Worm (Caenorhabditis elegans) whole organism, dauer: ENCODE data around the gene pqn-92.

Source experiments
- unc-62 ChIP-seq: sonication (generic microtip); optimal IDR thresholded peaks from 2 replicates; lab custom pipeline; 2017; ENCODE audit warnings: missing biosample characterization, missing genetic modification reagents, missing genetic modification characterization

Gene pqn-92

DNA sequence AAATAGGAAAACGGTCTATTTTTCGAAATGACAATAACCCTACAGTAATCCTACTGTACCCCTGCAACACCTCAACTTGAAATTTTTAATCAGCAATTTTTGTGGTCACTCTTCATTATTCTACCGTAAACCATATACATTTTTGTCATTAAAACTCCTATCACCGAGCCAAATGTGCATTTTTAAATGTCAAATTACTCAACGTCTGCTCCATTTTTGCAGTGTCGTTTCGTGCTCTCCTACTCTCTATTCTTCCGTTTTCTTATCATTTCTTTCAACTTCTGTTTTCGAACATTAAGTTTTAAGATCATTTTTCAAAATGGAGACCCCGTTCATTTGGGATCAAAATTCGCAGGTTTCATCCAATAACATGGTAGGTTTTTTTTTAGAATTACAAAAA, at the start of gene pqn-92:
Gene pqn-92 (plus strand): TSS at position 307 of the 400 bp plus-strand sequence.
- TF ChIP-seq unc-62 (GFP tag; lab: Kevin White, UChicago) = no peak

DNA sequence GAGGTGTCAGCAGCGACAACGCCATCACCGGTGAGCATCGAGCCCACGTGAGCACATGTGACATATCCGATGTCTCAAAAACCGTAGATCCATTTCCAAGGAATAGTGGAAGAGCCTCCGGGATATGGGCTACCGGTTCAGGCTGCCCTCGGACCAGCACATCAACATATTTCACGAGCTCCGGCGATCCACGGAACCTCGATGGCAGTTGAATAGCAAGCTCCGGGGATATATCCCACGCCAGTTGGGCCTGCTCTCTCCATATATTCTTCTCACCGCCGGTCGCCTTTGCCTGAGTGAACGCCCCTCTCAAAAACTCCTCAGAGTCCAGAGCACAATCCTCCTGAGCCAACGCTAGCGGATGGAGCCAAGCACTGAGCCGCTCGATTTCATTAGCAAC, 47.8 kb upstream of the pqn-92 start:
- no peak for TF ChIP-seq unc-62 (GFP tag; lab: Kevin White, UChicago)

ce11 chrIII:12260413-12260812, 47.2 kb upstream of the pqn-92 start:
- TF ChIP-seq unc-62 (GFP tag; lab: Kevin White, UChicago) = no peak

DNA sequence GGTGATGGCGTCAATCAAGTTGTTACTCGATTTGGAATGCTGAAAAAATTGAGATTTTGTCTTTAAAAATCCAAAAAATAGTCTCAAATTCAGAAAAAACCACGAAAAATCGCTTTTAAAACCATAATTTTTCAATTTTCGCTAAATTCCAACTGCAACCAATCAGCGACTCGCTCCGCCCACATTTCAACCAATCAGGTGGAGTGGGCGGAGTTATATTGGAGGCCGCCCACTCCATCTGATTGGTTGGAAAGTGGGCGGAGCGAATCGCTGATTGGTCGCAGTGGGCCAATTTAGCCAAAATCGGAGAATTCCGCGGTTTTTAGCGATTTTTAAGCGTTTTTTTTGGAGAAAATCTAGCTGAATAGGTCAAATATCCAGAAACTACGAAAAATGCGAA, 37.8 kb upstream of the pqn-92 start:
- no peak for TF ChIP-seq unc-62 (GFP tag; lab: Kevin White, UChicago)

DNA sequence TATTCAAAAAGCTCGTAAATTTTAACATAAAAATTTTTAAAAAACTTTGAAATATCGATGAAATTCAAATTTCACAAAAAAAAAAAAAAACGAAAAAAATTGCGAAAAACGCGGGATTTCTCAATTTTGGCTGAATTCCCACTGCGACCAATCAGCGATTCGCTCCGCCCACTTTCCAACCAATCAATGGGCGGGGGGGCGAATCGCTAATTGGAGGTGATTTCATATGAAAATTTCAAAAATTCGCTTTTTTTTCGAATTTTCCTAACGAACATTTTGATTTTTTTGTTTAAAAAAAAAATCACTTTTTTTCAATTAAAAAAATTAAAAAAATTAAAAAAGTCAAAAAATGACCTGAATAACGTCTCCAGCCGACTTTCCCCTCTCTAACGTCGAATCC, 37.2 kb upstream of the pqn-92 start:
- no peak for TF ChIP-seq unc-62 (GFP tag; lab: Kevin White, UChicago)

- TF ChIP-seq unc-62 (GFP tag; lab: Kevin White, UChicago) = no peak
These were observed 33.9 kb upstream of the pqn-92 start, which contains the start of the genes Y75B8A.24 and Y75B8A.25 for ce11 chrIII:12273598-12274090. Gene Y75B8A.24, minus strand, starts transcription at chrIII:12273752. Gene Y75B8A.25, plus strand, starts transcription at chrIII:12274040.

- no peak for TF ChIP-seq unc-62 (GFP tag; lab: Kevin White, UChicago)
These were observed 28.8 kb upstream of the pqn-92 start for ce11 chrIII:12278766-12279165.

ce11 chrIII:12284157-12284556, 23.4 kb upstream of the pqn-92 start:
- no peak for TF ChIP-seq unc-62 (GFP tag; lab: Kevin White, UChicago)

DNA sequence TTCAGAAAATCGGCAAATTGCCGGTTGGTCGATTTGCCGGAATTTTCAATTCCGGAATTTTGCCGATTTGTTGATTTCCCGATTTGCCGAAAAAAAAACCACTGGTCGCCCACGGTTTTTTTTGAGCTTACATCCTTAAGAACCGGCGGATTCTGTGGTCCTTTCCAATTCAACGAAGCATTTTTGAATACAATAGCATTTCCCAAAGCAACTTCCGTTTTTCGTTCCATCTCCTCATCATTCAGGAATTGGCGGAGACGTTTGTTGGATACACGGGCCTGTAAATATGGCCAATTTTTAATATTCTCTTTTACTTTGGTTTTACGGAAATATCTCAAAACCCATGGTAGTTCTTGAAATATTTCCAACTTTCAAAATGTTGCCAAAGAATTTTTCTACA, 15.1 kb upstream of the pqn-92 start:
- TF ChIP-seq unc-62 (GFP tag; lab: Kevin White, UChicago) = no peak

ce11 chrIII:12297303-12297702, 10.3 kb upstream of the pqn-92 start:
- no peak for TF ChIP-seq unc-62 (GFP tag; lab: Kevin White, UChicago)

- no peak for TF ChIP-seq unc-62 (GFP tag; lab: Kevin White, UChicago)
These were observed 8.3 kb upstream of the pqn-92 start for ce11 chrIII:12299259-12299658.

- no peak for TF ChIP-seq unc-62 (GFP tag; lab: Kevin White, UChicago)
These were observed 4.5 kb upstream of the pqn-92 start, which contains the start of gene mrp-8 for ce11 chrIII:12303084-12303483. Gene mrp-8, minus strand, starts transcription at chrIII:12303184.

DNA sequence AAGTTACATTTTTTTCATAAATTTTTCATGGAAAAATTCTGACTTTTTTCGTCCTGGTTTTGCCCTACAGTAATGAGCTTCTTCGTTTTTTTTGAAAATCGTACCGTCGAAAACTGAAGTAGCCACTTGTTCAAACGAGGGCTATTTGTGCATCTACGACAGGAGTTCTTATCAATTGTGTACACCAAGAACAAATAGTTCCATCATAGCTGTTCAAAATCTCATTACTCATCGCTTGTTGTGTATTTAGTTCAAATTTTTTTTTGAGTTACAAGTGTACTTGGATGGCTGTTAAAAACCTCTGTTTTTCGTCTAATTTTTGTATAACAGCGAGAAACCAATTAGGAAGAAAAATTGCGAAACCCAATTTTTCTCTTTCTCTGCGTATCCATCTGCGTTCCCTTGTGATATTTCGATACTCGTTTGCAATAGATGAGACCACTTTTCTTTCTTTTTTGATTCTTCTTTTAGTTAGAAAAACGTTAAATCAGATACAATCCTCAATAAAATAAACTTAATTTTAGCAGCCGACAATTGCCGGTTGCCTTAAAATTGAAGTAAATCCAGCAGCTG, 2.7 kb upstream of the pqn-92 start:
- TF ChIP-seq unc-62 (GFP tag; lab: Kevin White, UChicago) = no peak

- no peak for TF ChIP-seq unc-62 (GFP tag; lab: Kevin White, UChicago)
These were observed 5.3 kb downstream of the pqn-92 start, which contains the start of gene Y75B8A.39 for ce11 chrIII:12312886-12313285. Gene Y75B8A.39, plus strand, starts transcription at chrIII:12313186.

- TF ChIP-seq unc-62 (GFP tag; lab: Kevin White, UChicago) = no peak
These were observed 7.6 kb downstream of the pqn-92 start, which contains the start of gene Y75B8A.37 for ce11 chrIII:12315179-12315578. Gene Y75B8A.37, plus strand, starts transcription at chrIII:12315479.

ce11 chrIII:12317492-12317891, 9.9 kb downstream of the pqn-92 start:
- TF ChIP-seq unc-62 (GFP tag; lab: Kevin White, UChicago) = no peak

DNA sequence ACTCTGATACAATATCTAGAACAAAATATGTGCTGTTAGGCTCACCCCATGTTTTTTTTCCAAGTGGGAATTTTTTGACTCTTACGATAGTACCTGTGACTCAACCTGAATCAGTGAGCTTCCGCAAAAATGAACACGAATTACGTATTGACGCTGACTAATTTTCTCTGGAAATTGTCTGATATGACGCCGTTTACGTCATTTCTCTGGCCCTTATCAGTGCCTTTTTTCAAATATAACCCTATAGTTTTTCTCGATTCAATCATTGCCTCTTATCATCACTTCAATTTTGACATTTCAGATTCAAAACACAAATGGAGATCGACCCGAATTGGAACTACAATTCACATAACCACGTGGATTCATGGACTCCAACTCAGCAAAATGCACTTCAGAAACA, 11.2 kb downstream of the pqn-92 start, which contains the start of gene Y75B8A.28:
Gene Y75B8A.28 (plus strand): TSS at position 296 of the 400 bp plus-strand sequence.
- no peak for TF ChIP-seq unc-62 (GFP tag; lab: Kevin White, UChicago)
